Fruit fly (Drosophila melanogaster) whole organism, wandering third instar larva: ENCODE measurements around the gene Polr1D.

Source experiments
- Abd-B ChIP-seq: fragments of >200 bp; optimal IDR thresholded peaks from 2 replicates; lab custom pipeline; 2017; ENCODE audit warnings: missing biosample characterization, missing genetic modification characterization
- CG32264 ChIP-seq: fragments of 200-800 bp; sonication (Bioruptor generic); optimal IDR thresholded peaks from 2 replicates; lab custom pipeline; 2016; ENCODE audit warnings: missing biosample characterization, missing genetic modification characterization
- CG9705 ChIP-seq: fragments of 200-800 bp; sonication (Bioruptor generic); optimal IDR thresholded peaks from 2 replicates; lab custom pipeline; 2018; ENCODE audit warnings: missing biosample characterization, mild to moderate bottlenecking, missing genetic modification characterization
- CrebA ChIP-seq: fragments of 200-800 bp; sonication (Bioruptor generic); optimal IDR thresholded peaks from 2 replicates; lab custom pipeline; 2016; ENCODE audit warnings: missing biosample characterization, mild to moderate bottlenecking, missing genetic modification characterization, borderline replicate concordance
- Dfd ChIP-seq: fragments of >200 bp; optimal IDR thresholded peaks from 2 replicates; lab custom pipeline; 2017; ENCODE audit warnings: missing biosample characterization, missing genetic modification characterization
- Dif ChIP-seq: fragments of 200-275, 200-300 bp; sonication (Bioruptor generic); optimal IDR thresholded peaks from 2 replicates; lab custom pipeline; 2018; ENCODE audit warnings: missing biosample characterization, missing genetic modification characterization; ENCODE audit not compliant: partially characterized antibody
- HLH106 ChIP-seq: fragments of 200-800 bp; optimal IDR thresholded peaks from 3 replicates; lab custom pipeline; 2019; ENCODE audit warnings: missing biosample characterization, mild to moderate bottlenecking, missing genetic modification characterization, moderate library complexity
- Hnf4 ChIP-seq: fragments of 200-800 bp; sonication (Bioruptor generic); optimal IDR thresholded peaks from 2 replicates; lab custom pipeline; 2016; ENCODE audit warnings: missing biosample characterization, mild to moderate bottlenecking, missing genetic modification characterization
- Hr78 ChIP-seq: fragments of >200 bp; optimal IDR thresholded peaks from 2 replicates; lab custom pipeline; 2017; ENCODE audit warnings: missing biosample characterization, missing genetic modification characterization
- Jra ChIP-seq: sonication (Bioruptor generic); optimal IDR thresholded peaks from 2 replicates; lab custom pipeline; 2016; ENCODE audit warnings: missing biosample characterization, missing genetic modification characterization
- Mio ChIP-seq: sonication (Bioruptor generic); optimal IDR thresholded peaks from 2 replicates; lab custom pipeline; 2016; ENCODE audit warnings: missing biosample characterization, missing genetic modification characterization
- Myc ChIP-seq: fragments of >200 bp; optimal IDR thresholded peaks from 2 replicates; lab custom pipeline; 2017
- N ChIP-seq: fragments of >200 bp; optimal IDR thresholded peaks from 2 replicates; lab custom pipeline; 2018; ENCODE audit warnings: missing biosample characterization, missing external identifiers, missing genetic modification characterization
- Rel ChIP-seq, 2 experiments: fragments of 200-800 bp; sonication (Bioruptor generic) in 1 of 2; optimal IDR thresholded peaks; 2 replicates in 1 of 2; 3 replicates in 1 of 2; lab custom pipeline; 2016 to 2019; ENCODE audit warnings: mild to moderate bottlenecking in 2 of 2, missing biosample characterization in 2 of 2, missing genetic modification characterization in 2 of 2, moderate library complexity in 1 of 2
- Sp1 ChIP-seq: fragments of 200-800 bp; sonication (Bioruptor generic); optimal IDR thresholded peaks from 3 replicates; lab custom pipeline; 2019; ENCODE audit warnings: missing biosample characterization, mild to moderate bottlenecking, missing genetic modification characterization, moderate library complexity
- Vsx2 ChIP-seq: fragments of 200-300, 225-300 bp; sonication (Bioruptor generic); optimal IDR thresholded peaks from 2 replicates; lab custom pipeline; 2018; ENCODE audit warnings: missing biosample characterization, missing genetic modification characterization; ENCODE audit not compliant: partially characterized antibody
- br ChIP-seq: fragments of 200-800 bp; sonication (Bioruptor generic); optimal IDR thresholded peaks from 2 replicates; lab custom pipeline; 2016; ENCODE audit warnings: missing biosample characterization, missing genetic modification characterization
- brk ChIP-seq: fragments of 200-800 bp; sonication (Bioruptor generic); optimal IDR thresholded peaks from 2 replicates; lab custom pipeline; 2016; ENCODE audit warnings: missing biosample characterization, mild to moderate bottlenecking, missing genetic modification characterization
- dl ChIP-seq, 2 experiments: fragments of 175-275, 200-275 bp in 1 of 2; fragments of 200-275 bp in 1 of 2; sonication (Bioruptor generic); optimal IDR thresholded peaks; lab custom pipeline; 2018; ENCODE audit warnings: mild to moderate bottlenecking in 2 of 2, missing biosample characterization in 2 of 2, missing genetic modification characterization in 2 of 2, moderate library complexity in 2 of 2; ENCODE audit not compliant: partially characterized antibody in 2 of 2, insufficient read depth in 1 of 2
- dmrt93B ChIP-seq: fragments of 200-800 bp; sonication (Bioruptor generic); optimal IDR thresholded peaks from 2 replicates; lab custom pipeline; 2018; ENCODE audit warnings: missing biosample characterization, mild to moderate bottlenecking, missing genetic modification characterization
- dsf ChIP-seq: sonication (Bioruptor generic); optimal IDR thresholded peaks from 2 replicates; lab custom pipeline; 2016; ENCODE audit warnings: missing biosample characterization, missing genetic modification characterization, borderline replicate concordance
- ey ChIP-seq: fragments of 200-800 bp; sonication (Bioruptor generic); optimal IDR thresholded peaks from 2 replicates; lab custom pipeline; 2016; ENCODE audit warnings: missing biosample characterization, missing genetic modification characterization
- foxo ChIP-seq, 2 experiments: fragments of 200-800 bp; sonication (Bioruptor generic); optimal IDR thresholded peaks; 2 replicates in 1 of 2; 3 replicates in 1 of 2; lab custom pipeline; 2016 to 2017; ENCODE audit warnings: missing biosample characterization in 2 of 2, missing genetic modification characterization in 2 of 2
- fru ChIP-seq: fragments of 200-800 bp; sonication (Bioruptor generic); optimal IDR thresholded peaks from 3 replicates; lab custom pipeline; 2016; ENCODE audit warnings: missing biosample characterization, mild to moderate bottlenecking, missing genetic modification characterization
- h ChIP-seq: fragments of 200-800 bp; sonication (Bioruptor generic); optimal IDR thresholded peaks from 3 replicates; lab custom pipeline; 2016; ENCODE audit warnings: missing biosample characterization, mild to moderate bottlenecking, missing genetic modification characterization
- jim ChIP-seq: fragments of 175-275, 200-325 bp; sonication (Bioruptor generic); optimal IDR thresholded peaks from 2 replicates; lab custom pipeline; 2016; ENCODE audit warnings: missing biosample characterization, mild to moderate bottlenecking, missing genetic modification characterization
- lola ChIP-seq: fragments of >200 bp; optimal IDR thresholded peaks from 2 replicates; lab custom pipeline; 2017; ENCODE audit warnings: missing biosample characterization, missing genetic modification characterization
- pan ChIP-seq: fragments of >200 bp; optimal IDR thresholded peaks from 2 replicates; lab custom pipeline; 2017
- psq ChIP-seq: fragments of 200-800 bp; sonication (Bioruptor generic); optimal IDR thresholded peaks from 3 replicates; lab custom pipeline; 2017; ENCODE audit warnings: missing biosample characterization, mild to moderate bottlenecking, missing genetic modification characterization, moderate library complexity
- rgr ChIP-seq: fragments of 200-800 bp; sonication (Bioruptor generic); optimal IDR thresholded peaks from 3 replicates; lab custom pipeline; 2016; ENCODE audit warnings: missing biosample characterization, mild to moderate bottlenecking, missing genetic modification characterization
- sage ChIP-seq: fragments of 200-800 bp; sonication (Bioruptor generic); optimal IDR thresholded peaks from 2 replicates; lab custom pipeline; 2016; ENCODE audit warnings: missing biosample characterization, mild to moderate bottlenecking, missing genetic modification characterization
- sv ChIP-seq: fragments of 200-800 bp; sonication (Bioruptor generic); optimal IDR thresholded peaks from 3 replicates; lab custom pipeline; 2016; ENCODE audit warnings: missing biosample characterization, missing genetic modification characterization
- tai ChIP-seq: sonication (Bioruptor generic); optimal IDR thresholded peaks from 2 replicates; lab custom pipeline; 2016; ENCODE audit warnings: missing biosample characterization, missing genetic modification characterization
- usp ChIP-seq: fragments of >200 bp; optimal IDR thresholded peaks from 2 replicates; lab custom pipeline; 2017; ENCODE audit warnings: missing biosample characterization, missing genetic modification characterization
- woc ChIP-seq: sonication (Bioruptor generic); optimal IDR thresholded peaks from 2 replicates; lab custom pipeline; 2016; ENCODE audit warnings: missing biosample characterization, mild to moderate bottlenecking, missing genetic modification characterization

Gene Polr1D

DNA sequence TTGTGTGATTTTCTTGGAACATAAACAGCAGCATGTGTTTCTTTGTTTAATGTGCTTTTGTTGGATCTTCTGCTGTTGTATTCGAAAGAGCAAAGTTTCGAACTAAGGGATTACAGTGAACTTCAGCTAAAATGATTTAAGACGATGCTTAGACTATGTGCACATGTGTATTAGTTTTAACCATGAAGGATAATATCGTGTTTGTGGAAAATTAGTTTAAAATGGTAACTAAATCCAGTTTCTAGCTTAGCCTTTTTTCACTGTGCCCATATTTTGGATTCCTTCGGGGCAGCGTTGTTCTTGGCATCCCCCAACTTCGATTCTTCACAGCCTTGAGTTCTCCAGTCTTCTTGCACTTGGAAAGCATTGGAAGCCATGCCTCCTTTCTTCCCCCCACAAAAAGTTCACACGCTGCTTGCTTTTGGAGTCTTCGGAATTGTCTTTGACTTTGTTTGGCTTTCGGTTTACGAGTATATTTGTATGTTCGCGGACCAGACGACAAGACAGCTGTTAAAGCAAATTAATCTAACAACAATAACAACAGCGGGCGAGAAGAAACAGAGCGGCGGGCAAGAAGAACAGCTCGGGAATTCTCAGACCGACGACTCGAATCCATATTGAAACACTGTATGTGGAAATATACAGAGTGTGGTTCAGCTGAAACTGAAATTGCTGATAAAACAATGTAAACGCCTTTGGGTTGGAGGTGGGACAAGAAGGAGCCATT is 5.4 kb upstream of the Polr1D start:
- TF ChIP-seq fru (peak; percentile 76), Rel (GFP tag; optimal IDR thresholded peaks at IDR 0.05; lab: Kevin White, UChicago) (no peak), Rel (tag; optimal IDR thresholded peaks at IDR 0.05; lab: Kevin White, UChicago) (peak; percentile 23), foxo (GFP tag; optimal IDR thresholded peaks at IDR 0.05; lab: Kevin White, UChicago) (peak in 1 of 2 experiments; percentile 76), dmrt93B (GFP tag; lab: Kevin White, UChicago) (peak; percentile 15), CrebA (GFP tag; lab: Kevin White, UChicago) (no peak), Abd-B (GFP tag; lab: Kevin White, UChicago) (no peak), HLH106 (tag; lab: Kevin White, UChicago) (peak; percentile 55), Jra (GFP tag; lab: Kevin White, UChicago) (no peak), Sp1 (peak; percentile 66)

DNA sequence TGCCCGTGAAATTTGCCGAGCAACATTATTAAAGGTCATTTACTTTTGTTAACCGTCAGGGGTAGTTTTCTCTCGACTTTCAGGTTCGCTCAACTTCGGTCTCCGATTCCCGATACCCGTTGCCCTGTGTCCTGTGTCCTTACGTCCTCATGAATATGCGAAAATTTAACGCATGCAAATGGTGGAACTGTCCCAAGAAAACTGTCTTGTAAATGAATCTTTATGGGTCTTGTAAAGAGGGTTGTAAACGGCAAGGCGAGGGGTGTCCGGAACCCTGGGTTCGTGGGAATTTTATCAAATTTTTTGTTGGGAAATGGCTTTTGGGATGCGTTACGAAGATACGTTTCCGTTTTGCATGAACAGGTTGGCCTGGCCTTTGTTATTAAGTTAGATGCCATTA is 4.7 kb upstream of the Polr1D start:
- TF ChIP-seq CG32264 (GFP tag; lab: Kevin White, UChicago) (no peak), foxo (GFP tag; optimal IDR thresholded peaks at IDR 0.05; lab: Kevin White, UChicago) (no peak), h (GFP tag; lab: Kevin White, UChicago) (no peak), sage (no peak), Hr78 (GFP tag; lab: Kevin White, UChicago) (no peak), dsf (GFP tag; lab: Kevin White, UChicago) (no peak), psq (no peak), Dfd (no peak), dmrt93B (GFP tag; lab: Kevin White, UChicago) (no peak), tai (GFP tag; lab: Kevin White, UChicago) (no peak), ey (GFP tag; lab: Kevin White, UChicago) (no peak), Vsx2 (GFP tag; lab: Kevin White, UChicago) (no peak), lola (GFP tag; lab: Kevin White, UChicago) (no peak), Abd-B (GFP tag; lab: Kevin White, UChicago) (no peak), br (no peak), brk (no peak), N (GFP tag; lab: Kevin White, UChicago) (no peak), pan (no peak)
- TF ChIP-seq, all 38 proteins: peak for 0

DNA sequence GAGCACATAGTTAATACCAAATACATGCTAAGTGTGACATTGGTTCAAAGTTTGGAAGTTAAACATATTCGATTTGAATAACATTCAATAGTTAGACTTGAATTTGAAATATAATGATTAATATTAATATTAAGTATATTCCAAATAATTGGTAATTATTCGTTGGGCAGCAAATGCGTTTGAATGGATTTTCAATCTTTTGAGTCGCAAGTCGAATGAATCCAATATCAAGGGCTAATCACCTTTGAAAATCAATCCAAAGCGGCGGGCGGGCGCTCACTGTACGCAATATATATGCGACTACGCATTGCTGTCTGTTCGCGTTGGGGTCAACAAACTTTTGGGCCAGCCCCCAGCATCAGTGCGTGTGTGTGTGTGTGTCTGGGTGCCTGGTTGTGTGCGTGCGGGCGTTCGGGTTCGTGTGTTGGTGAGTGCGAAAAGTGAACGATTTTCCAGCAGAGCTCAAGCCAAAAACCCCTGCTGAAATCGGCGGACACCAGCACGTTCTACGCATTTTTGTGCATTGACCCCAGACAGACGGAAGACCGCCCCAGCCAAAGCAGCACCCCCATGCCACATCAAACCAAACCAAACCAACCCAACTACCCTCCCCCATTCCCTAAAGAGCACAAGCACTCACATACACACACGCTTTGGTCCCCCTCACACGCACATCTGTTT is 3.5 kb upstream of the Polr1D start:
- TF ChIP-seq CrebA (GFP tag; lab: Kevin White, UChicago) (no peak), Rel (GFP tag; optimal IDR thresholded peaks at IDR 0.05; lab: Kevin White, UChicago) (no peak), Rel (tag; optimal IDR thresholded peaks at IDR 0.05; lab: Kevin White, UChicago) (peak; percentile 13), Dfd (peak; percentile 69)

DNA sequence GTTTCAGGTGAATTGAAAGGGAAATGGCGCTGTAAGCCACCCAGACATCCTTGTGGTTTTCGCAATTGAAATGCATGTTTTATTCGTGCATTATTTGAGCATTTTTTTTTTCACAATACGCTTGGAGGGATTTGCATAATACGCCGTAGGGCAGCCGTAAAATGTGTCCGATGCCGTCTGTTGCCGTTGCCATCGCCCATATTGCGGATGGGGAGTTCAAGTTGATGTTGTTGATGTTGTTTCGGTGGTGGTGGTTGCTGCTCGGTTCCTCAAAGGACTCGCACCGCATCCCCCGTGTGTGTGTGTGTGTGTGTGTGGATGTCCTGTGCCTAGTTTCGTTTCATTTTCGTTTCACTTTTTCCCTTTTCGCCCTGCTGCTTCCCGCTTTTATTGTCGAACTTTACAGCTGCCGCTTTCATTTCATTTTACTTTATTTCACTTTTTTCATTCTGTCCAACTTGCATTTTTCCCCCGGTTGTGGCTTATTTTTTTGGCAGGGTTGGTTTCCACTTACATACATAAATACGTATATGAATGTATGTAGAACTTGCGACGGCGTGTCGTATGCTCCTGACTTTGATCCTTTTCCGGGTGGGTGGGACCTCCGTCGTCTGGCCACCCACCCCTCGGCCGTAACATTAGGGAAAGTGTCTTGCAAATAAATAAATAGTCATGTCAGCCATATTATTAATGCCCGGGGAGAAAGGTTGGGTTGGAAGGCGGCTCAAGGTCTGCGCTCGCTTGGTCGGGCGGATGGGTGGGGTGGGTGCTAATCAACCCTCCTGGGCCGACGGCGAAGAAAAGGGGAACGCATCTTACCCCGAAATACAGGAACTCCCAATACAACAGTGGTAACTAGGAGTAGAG is 2.7 kb upstream of the Polr1D start:
- no peak for TF ChIP-seq Hnf4
- peak; percentile 83 for TF ChIP-seq Dfd

DNA sequence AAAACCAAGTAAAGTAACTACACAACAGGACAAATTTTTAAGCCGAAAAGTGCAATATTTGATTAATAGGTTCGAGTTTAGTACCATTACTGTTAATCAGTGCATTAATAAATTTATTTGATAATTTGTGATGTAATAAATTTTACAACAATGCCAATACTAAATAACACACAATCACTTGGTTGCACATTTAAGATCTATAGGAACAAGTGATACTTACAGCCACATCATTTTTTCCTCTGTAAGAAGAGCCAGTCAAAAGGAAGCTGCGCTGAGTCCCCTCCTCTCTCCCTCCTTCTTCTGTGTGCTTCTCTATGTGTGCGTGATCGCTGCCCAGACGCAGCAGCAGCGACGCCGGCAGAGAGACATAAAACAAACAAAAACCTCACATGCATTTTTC is 1.7 kb upstream of the Polr1D start:
- TF ChIP-seq rgr (GFP tag; lab: Kevin White, UChicago) (peak; percentile 92), usp (GFP tag; lab: Kevin White, UChicago) (no peak), Mio (GFP tag; lab: Kevin White, UChicago) (peak; percentile 29), Hr78 (GFP tag; lab: Kevin White, UChicago) (no peak), pan (no peak), HLH106 (tag; lab: Kevin White, UChicago) (peak; percentile 91), woc (GFP tag; lab: Kevin White, UChicago) (peak; percentile 91), dl (GFP tag; optimal IDR thresholded peaks at IDR 0.05; lab: Kevin White, UChicago; ENCODE audit: insufficient read depth in 1 of 2, partially characterized antibody in 2 of 2) (peak in 1 of 2 experiments; percentile 3), dmrt93B (GFP tag; lab: Kevin White, UChicago) (peak; percentile 87), jim (GFP tag; lab: Kevin White, UChicago) (no peak), fru (peak; percentile 96), CrebA (GFP tag; lab: Kevin White, UChicago) (no peak), dsf (GFP tag; lab: Kevin White, UChicago) (no peak), Dif (GFP tag; lab: Kevin White, UChicago) (peak; percentile 3), br (peak; percentile 88), Myc (lab: Kevin White, UChicago) (no peak), Sp1 (peak; percentile 66), Dfd (peak; percentile 78), N (GFP tag; lab: Kevin White, UChicago) (no peak), ey (GFP tag; lab: Kevin White, UChicago) (peak; percentile 93), tai (GFP tag; lab: Kevin White, UChicago) (peak; percentile 55), sv (no peak), Jra (GFP tag; lab: Kevin White, UChicago) (peak; percentile 59), CG9705 (GFP tag; lab: Kevin White, UChicago) (peak; percentile 81), h (GFP tag; lab: Kevin White, UChicago) (peak; percentile 95), Hnf4 (peak; percentile 77), sage (peak; percentile 79)
